Worm (Caenorhabditis elegans) whole organism, late embryonic: ENCODE data around the gene nft-1.

Source experiments
- C08G9.2 ChIP-seq: sonication (generic microtip); optimal IDR thresholded peaks from 2 replicates; lab custom pipeline; 2016; ENCODE audit warnings: mild to moderate bottlenecking, missing genetic modification characterization, moderate library complexity, missing compliant biosample characterization
- K02D7.2 ChIP-seq: sonication (generic microtip); optimal IDR thresholded peaks from 2 replicates; lab custom pipeline; 2017; ENCODE audit warnings: mild to moderate bottlenecking, missing genetic modification characterization, missing compliant biosample characterization
- K09A11.1 ChIP-seq: sonication (generic microtip); optimal IDR thresholded peaks from 2 replicates; lab custom pipeline; 2017; ENCODE audit warnings: antibody characterized with exemption, mild to moderate bottlenecking, missing genetic modification characterization, missing compliant biosample characterization; ENCODE audit not compliant: insufficient read depth
- T23F11.4 ChIP-seq: fragments of 200-800 bp; sonication (Bioruptor generic); optimal IDR thresholded peaks from 2 replicates; lab custom pipeline; 2018; ENCODE audit warnings: mild to moderate bottlenecking, missing genetic modification characterization, missing compliant biosample characterization
- Y22D7AL.16 ChIP-seq: sonication (generic microtip); optimal IDR thresholded peaks from 2 replicates; lab custom pipeline; 2016; ENCODE audit warnings: missing genetic modification characterization, missing compliant biosample characterization
- ahr-1 ChIP-seq: sonication (generic microtip); optimal IDR thresholded peaks from 2 replicates; lab custom pipeline; 2016; ENCODE audit warnings: missing genetic modification characterization, missing compliant biosample characterization
- ama-1 ChIP-seq: fragments of 150-350 bp; optimal IDR thresholded peaks from 2 replicates; lab custom pipeline; 2014
- ceh-14 ChIP-seq: sonication (generic microtip); optimal IDR thresholded peaks from 2 replicates; lab custom pipeline; 2016; ENCODE audit warnings: missing genotype, missing genetic modification characterization, missing compliant biosample characterization
- ceh-2 ChIP-seq: sonication (generic microtip); optimal IDR thresholded peaks from 2 replicates; lab custom pipeline; 2016; ENCODE audit warnings: missing genotype, missing genetic modification characterization, missing compliant biosample characterization
- ceh-24 ChIP-seq: sonication (generic microtip); optimal IDR thresholded peaks from 2 replicates; lab custom pipeline; 2016; ENCODE audit warnings: mild to moderate bottlenecking, missing genetic modification characterization, missing compliant biosample characterization
- ceh-31 ChIP-seq: sonication (generic microtip); optimal IDR thresholded peaks from 2 replicates; lab custom pipeline; 2016; ENCODE audit warnings: missing genetic modification characterization, missing compliant biosample characterization
- ceh-34 ChIP-seq: sonication (generic microtip); optimal IDR thresholded peaks from 2 replicates; lab custom pipeline; 2016; ENCODE audit warnings: mild to moderate bottlenecking, missing genetic modification characterization, missing compliant biosample characterization
- ceh-48 ChIP-seq: sonication (generic microtip); optimal IDR thresholded peaks from 2 replicates; lab custom pipeline; 2016; ENCODE audit warnings: missing genetic modification characterization, inconsistent platforms, missing compliant biosample characterization
- ceh-9 ChIP-seq: sonication (generic microtip); optimal IDR thresholded peaks from 2 replicates; lab custom pipeline; 2016; ENCODE audit warnings: mild to moderate bottlenecking, missing genetic modification characterization, inconsistent platforms, missing compliant biosample characterization
- che-1 ChIP-seq: sonication (generic microtip); optimal IDR thresholded peaks from 2 replicates; lab custom pipeline; 2016; ENCODE audit warnings: mild to moderate bottlenecking, missing genetic modification characterization, missing compliant biosample characterization
- dmd-4 ChIP-seq: sonication (generic microtip); optimal IDR thresholded peaks from 2 replicates; lab custom pipeline; 2016; ENCODE audit warnings: borderline replicate concordance, missing genetic modification characterization, missing compliant biosample characterization
- elt-2 ChIP-seq: sonication (generic microtip); optimal IDR thresholded peaks from 2 replicates; lab custom pipeline; 2016; ENCODE audit warnings: missing genetic modification reagents, missing genetic modification characterization, missing compliant biosample characterization
- ets-4 ChIP-seq: sonication (generic microtip); optimal IDR thresholded peaks from 2 replicates; lab custom pipeline; 2016; ENCODE audit warnings: missing genetic modification characterization, missing compliant biosample characterization
- fax-1 ChIP-seq: sonication (generic microtip); optimal IDR thresholded peaks from 2 replicates; lab custom pipeline; 2016; ENCODE audit warnings: missing genotype, missing genetic modification characterization, missing compliant biosample characterization
- fkh-6 ChIP-seq: sonication (generic microtip); optimal IDR thresholded peaks from 2 replicates; lab custom pipeline; 2016; ENCODE audit warnings: missing genetic modification characterization, missing compliant biosample characterization
- gmeb-2 ChIP-seq: sonication (generic microtip); optimal IDR thresholded peaks from 2 replicates; lab custom pipeline; 2016; ENCODE audit warnings: missing genetic modification characterization, inconsistent platforms, missing compliant biosample characterization
- hlh-30 ChIP-seq: sonication (generic microtip); optimal IDR thresholded peaks from 2 replicates; lab custom pipeline; 2017; ENCODE audit warnings: antibody characterized with exemption, missing genetic modification characterization, missing compliant biosample characterization; ENCODE audit not compliant: insufficient read depth
- hlh-8 ChIP-seq: sonication (generic microtip); optimal IDR thresholded peaks from 2 replicates; lab custom pipeline; 2016; ENCODE audit warnings: missing genotype, missing genetic modification characterization, missing compliant biosample characterization
- lim-6 ChIP-seq: sonication (generic microtip); optimal IDR thresholded peaks from 2 replicates; lab custom pipeline; 2016; ENCODE audit warnings: missing genetic modification characterization, missing compliant biosample characterization
- lin-11 ChIP-seq: fragments of 200-800 bp; sonication (Bioruptor generic); optimal IDR thresholded peaks from 2 replicates; lab custom pipeline; 2018; ENCODE audit warnings: mild to moderate bottlenecking, missing genetic modification characterization, missing compliant biosample characterization
- madf-2 ChIP-seq: sonication (generic microtip); optimal IDR thresholded peaks from 2 replicates; lab custom pipeline; 2017; ENCODE audit warnings: missing genetic modification characterization, missing compliant biosample characterization
- mec-3 ChIP-seq: sonication (generic microtip); optimal IDR thresholded peaks from 2 replicates; lab custom pipeline; 2016; ENCODE audit warnings: borderline replicate concordance, missing genetic modification characterization, missing compliant biosample characterization
- nfya-1 ChIP-seq: sonication (generic microtip); optimal IDR thresholded peaks from 2 replicates; lab custom pipeline; 2017; ENCODE audit warnings: missing genetic modification characterization, mild to moderate bottlenecking, missing compliant biosample characterization, antibody characterized with exemption, moderate library complexity
- nhr-11 ChIP-seq: fragments of 150-350 bp; optimal IDR thresholded peaks from 2 replicates; lab custom pipeline; 2014; ENCODE audit warnings: missing biosample characterization, missing genetic modification characterization
- nhr-232 ChIP-seq: sonication (generic microtip); optimal IDR thresholded peaks from 2 replicates; lab custom pipeline; 2016; ENCODE audit warnings: missing genetic modification characterization, missing compliant biosample characterization
- npax-4 ChIP-seq: sonication (generic microtip); optimal IDR thresholded peaks from 2 replicates; lab custom pipeline; 2016; ENCODE audit warnings: missing genetic modification characterization, missing compliant biosample characterization
- odd-2 ChIP-seq: sonication (generic microtip); optimal IDR thresholded peaks from 2 replicates; lab custom pipeline; 2017; ENCODE audit warnings: antibody characterized with exemption, mild to moderate bottlenecking, missing genetic modification characterization, missing compliant biosample characterization
- pag-3 ChIP-seq: sonication (generic microtip); optimal IDR thresholded peaks from 2 replicates; lab custom pipeline; 2016; ENCODE audit warnings: missing compliant biosample characterization, missing genetic modification characterization, borderline replicate concordance
- pat-9 ChIP-seq: fragments of 200-800 bp; sonication (Bioruptor generic); optimal IDR thresholded peaks from 2 replicates; lab custom pipeline; 2018; ENCODE audit warnings: mild to moderate bottlenecking, missing genetic modification characterization, moderate library complexity, missing compliant biosample characterization
- pha-2 ChIP-seq: sonication (generic microtip); optimal IDR thresholded peaks from 2 replicates; lab custom pipeline; 2017; ENCODE audit warnings: mild to moderate bottlenecking, missing genetic modification characterization, missing compliant biosample characterization
- pha-4 ChIP-seq: fragments of 150-350 bp; optimal IDR thresholded peaks from 2 replicates; lab custom pipeline; 2018; ENCODE audit warnings: missing biosample characterization, missing genetic modification reagents, missing genetic modification characterization
- ref-2 ChIP-seq: sonication (generic microtip); optimal IDR thresholded peaks from 2 replicates; lab custom pipeline; 2016; ENCODE audit warnings: missing genetic modification characterization, missing compliant biosample characterization
- rnt-1 ChIP-seq: sonication (generic microtip); optimal IDR thresholded peaks from 2 replicates; lab custom pipeline; 2016; ENCODE audit warnings: missing genetic modification characterization, missing compliant biosample characterization
- sdc-2 ChIP-seq: sonication (generic microtip); optimal IDR thresholded peaks from 2 replicates; lab custom pipeline; 2016; ENCODE audit warnings: missing genotype, missing genetic modification characterization, missing compliant biosample characterization
- sox-2 ChIP-seq: fragments of 200-800 bp; sonication (Bioruptor generic); IDR thresholded peaks from 2 replicates; pipeline ENCODE4 v1.3.6; 2022; ENCODE audit warnings: missing genetic modification reagents, missing genetic modification characterization, missing compliant biosample characterization
- sox-4 ChIP-seq: sonication (generic microtip); optimal IDR thresholded peaks from 2 replicates; lab custom pipeline; 2017; ENCODE audit warnings: mild to moderate bottlenecking, missing genetic modification characterization, inconsistent platforms, missing compliant biosample characterization
- tbx-2 ChIP-seq: sonication (generic microtip); optimal IDR thresholded peaks from 2 replicates; lab custom pipeline; 2016; ENCODE audit warnings: missing genetic modification characterization, missing compliant biosample characterization
- unc-3 ChIP-seq, 2 experiments: fragments of 200-800 bp in 1 of 2; sonication (Bioruptor generic) in 1 of 2; sonication (generic microtip) in 1 of 2; conservative IDR thresholded peaks in 1 of 2; optimal IDR thresholded peaks in 1 of 2; 2 replicates each; pipeline versions ENCODE4 v1.3.6 to Lab custom; 2016 to 2022; ENCODE audit warnings: missing compliant biosample characterization in 2 of 2, missing genetic modification characterization in 2 of 2, missing genetic modification reagents in 1 of 2
- unc-42 ChIP-seq: sonication (generic microtip); optimal IDR thresholded peaks from 2 replicates; lab custom pipeline; 2016; ENCODE audit warnings: missing genotype, missing genetic modification characterization, missing compliant biosample characterization
- unc-55 ChIP-seq: sonication (generic microtip); optimal IDR thresholded peaks from 2 replicates; lab custom pipeline; 2017; ENCODE audit warnings: missing biosample characterization, missing genetic modification reagents, missing genetic modification characterization
- unc-86 ChIP-seq: sonication (generic microtip); optimal IDR thresholded peaks from 2 replicates; lab custom pipeline; 2016; ENCODE audit warnings: missing genetic modification characterization, missing compliant biosample characterization
- zip-5 ChIP-seq: sonication (generic microtip); optimal IDR thresholded peaks from 2 replicates; lab custom pipeline; 2016; ENCODE audit warnings: missing genetic modification characterization, missing compliant biosample characterization

nft-1 gene

DNA sequence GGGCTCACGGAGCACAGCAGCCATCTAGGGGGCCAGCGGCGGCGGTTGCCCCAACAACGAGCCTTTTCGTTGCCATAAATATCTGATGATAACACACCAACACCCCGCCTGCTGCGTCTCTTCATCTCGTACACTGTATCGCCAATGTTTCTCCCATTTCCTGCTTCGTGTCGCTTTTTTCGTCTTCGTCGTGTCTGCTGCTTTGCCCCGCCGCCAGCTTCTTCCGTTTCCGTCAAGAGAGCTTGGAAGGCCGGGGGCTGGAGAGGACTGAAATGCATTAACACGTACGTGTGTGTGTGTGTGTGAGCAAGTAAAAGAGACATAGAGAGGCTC, 12.2 kb downstream of the nft-1 start:
- TF ChIP-seq gmeb-2 (peak; percentile 21), lim-6 (no peak), che-1 (tag; lab: Kevin White, UChicago) (peak; percentile 41), unc-3 (GFP tag; conservative IDR thresholded peaks at IDR 0.05; lab: Robert Waterston, UW) (no peak), unc-3 (tag; optimal IDR thresholded peaks at IDR 0.05; lab: Kevin White, UChicago) (no peak), hlh-30 (tag; lab: Kevin White, UChicago) (no peak), pat-9 (peak; percentile 17), ceh-14 (tag; lab: Kevin White, UChicago) (peak; percentile 51), K02D7.2 (tag; lab: Kevin White, UChicago) (peak; percentile 49), ceh-2 (tag; lab: Kevin White, UChicago) (peak; percentile 0), unc-55 (GFP tag; lab: Kevin White, UChicago) (no peak), K09A11.1 (tag; lab: Kevin White, UChicago) (no peak), fkh-6 (no peak), C08G9.2 (tag; lab: Kevin White, UChicago) (no peak), elt-2 (tag; lab: Kevin White, UChicago) (no peak), ref-2 (tag; lab: Kevin White, UChicago) (no peak), sdc-2 (tag; lab: Kevin White, UChicago) (no peak), tbx-2 (tag; lab: Kevin White, UChicago) (no peak), ceh-31 (tag; lab: Kevin White, UChicago) (peak; percentile 24), mec-3 (tag; lab: Kevin White, UChicago) (peak; percentile 36), lin-11 (tag; lab: Kevin White, UChicago) (no peak), odd-2 (tag; lab: Kevin White, UChicago) (no peak), unc-42 (peak; percentile 14), fax-1 (tag; lab: Kevin White, UChicago) (no peak)
- TF ChIP-seq, all 69 proteins: peak for 9

DNA sequence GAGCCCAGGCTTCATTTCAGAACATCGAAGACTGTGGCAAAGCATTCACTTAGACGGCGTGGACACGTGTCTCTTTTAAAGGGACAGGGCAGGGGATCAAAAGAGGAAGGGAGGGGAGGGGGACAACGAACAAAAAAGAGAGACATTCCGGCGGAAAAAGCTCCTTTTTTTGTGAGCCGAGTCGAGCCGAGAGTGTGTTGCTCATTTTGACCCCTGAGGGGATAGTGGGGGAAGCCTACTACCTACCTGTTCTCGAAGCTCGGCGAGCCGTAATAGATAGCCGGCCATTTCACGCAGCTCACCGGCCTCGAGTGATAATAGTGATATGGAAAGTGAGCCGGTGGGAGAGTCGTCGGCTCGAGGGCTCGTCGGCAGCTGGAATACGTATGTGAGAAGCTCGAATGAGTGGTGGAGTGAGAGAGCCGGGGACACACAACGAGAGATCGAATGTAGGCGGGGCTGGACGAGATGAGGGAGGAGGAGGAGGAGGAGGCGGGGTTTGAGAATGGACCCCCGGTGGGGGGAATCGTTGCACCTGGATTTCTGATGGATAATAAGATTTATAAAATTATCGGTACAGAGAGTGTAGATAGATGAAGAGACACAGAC, 13.1 kb downstream of the nft-1 start:
- TF ChIP-seq ama-1 (lab: Kevin White, UChicago): peak; percentile 76
- TF ChIP-seq ref-2 (tag; lab: Kevin White, UChicago): no peak
- no peak for TF ChIP-seq rnt-1
- no peak for TF ChIP-seq ahr-1
- no peak for TF ChIP-seq sox-2 (GFP tag; lab: Robert Waterston, UW)
- no peak for TF ChIP-seq ceh-2 (tag; lab: Kevin White, UChicago)
- TF ChIP-seq dmd-4 (tag; lab: Kevin White, UChicago): no peak
- peak; percentile 59 for TF ChIP-seq K02D7.2 (tag; lab: Kevin White, UChicago)
- TF ChIP-seq odd-2 (tag; lab: Kevin White, UChicago): no peak
- TF ChIP-seq ets-4 (tag; lab: Kevin White, UChicago): no peak
- TF ChIP-seq nhr-232 (tag; lab: Kevin White, UChicago): no peak
- no peak for TF ChIP-seq ceh-48 (tag; lab: Kevin White, UChicago)
- no peak for TF ChIP-seq ceh-24 (tag; lab: Kevin White, UChicago)
- TF ChIP-seq nhr-11 (tag; lab: Kevin White, UChicago): no peak
- TF ChIP-seq unc-3 (GFP tag; conservative IDR thresholded peaks at IDR 0.05; lab: Robert Waterston, UW): no peak
- TF ChIP-seq unc-3 (tag; optimal IDR thresholded peaks at IDR 0.05; lab: Kevin White, UChicago): no peak
- TF ChIP-seq T23F11.4 (GFP tag; lab: Kevin White, UChicago): no peak
- TF ChIP-seq Y22D7AL.16 (tag; lab: Kevin White, UChicago): no peak
- TF ChIP-seq pha-4: no peak
- TF ChIP-seq pat-9: no peak
- no peak for TF ChIP-seq npax-4
- TF ChIP-seq madf-2 (tag; lab: Kevin White, UChicago): no peak
- TF ChIP-seq pha-2 (tag; lab: Kevin White, UChicago): no peak
- no peak for TF ChIP-seq zip-5 (tag; lab: Kevin White, UChicago)
- TF ChIP-seq sox-4: peak; percentile 3
- no peak for TF ChIP-seq pag-3 (tag; lab: Kevin White, UChicago)
- no peak for TF ChIP-seq ceh-9 (tag; lab: Kevin White, UChicago)
- no peak for TF ChIP-seq ceh-34 (tag; lab: Kevin White, UChicago)
- no peak for TF ChIP-seq lin-11 (tag; lab: Kevin White, UChicago)
- TF ChIP-seq C08G9.2 (tag; lab: Kevin White, UChicago): no peak
- no peak for TF ChIP-seq unc-86 (tag; lab: Kevin White, UChicago)
- peak; percentile 0 for TF ChIP-seq ceh-14 (tag; lab: Kevin White, UChicago)
- no peak for TF ChIP-seq lim-6
- peak; percentile 3 for TF ChIP-seq nfya-1 (tag; lab: Kevin White, UChicago)
- TF ChIP-seq hlh-8 (tag; lab: Kevin White, UChicago): no peak
- no peak for TF ChIP-seq fax-1 (tag; lab: Kevin White, UChicago)
